Fruit fly (Drosophila melanogaster) whole organism, embryonic: ENCODE results near the gene CG32668.
A peak's percentile ranks its signal among the peaks of the same experiment; 100 is the strongest.

Experiments
- Adf1 ChIP-seq: fragments of 200-800 bp; sonication (Bioruptor generic); IDR thresholded peaks from 2 replicates; pipeline ENCODE4 v1.3.6; 2022; ENCODE audit warnings: missing biosample characterization, missing genetic modification characterization
- Bgb ChIP-seq: fragments of 200-800 bp; sonication (Bioruptor generic); IDR thresholded peaks from 2 replicates; pipeline ENCODE4 v1.3.6; 2022; ENCODE audit warnings: missing biosample characterization, missing genetic modification characterization; ENCODE audit not compliant: partially characterized antibody
- CG10274 ChIP-seq: fragments of 200-800 bp; sonication (Bioruptor generic); optimal IDR thresholded peaks from 3 replicates; lab custom pipeline; 2017; ENCODE audit warnings: missing biosample characterization, mild to moderate bottlenecking, missing genetic modification characterization
- CG10321 ChIP-seq: fragments of 200-800 bp; sonication (Bioruptor generic); IDR thresholded peaks from 2 replicates; pipeline ENCODE4 v1.3.6; 2022; ENCODE audit warnings: missing biosample characterization, missing genetic modification characterization
- CG11504 ChIP-seq: fragments of 200-800 bp; sonication (Bioruptor generic); optimal IDR thresholded peaks from 3 replicates; lab custom pipeline; 2019; ENCODE audit warnings: missing biosample characterization, mild to moderate bottlenecking, missing genetic modification characterization, moderate library complexity
- CG12391 ChIP-seq: fragments of 200-800 bp; sonication (Bioruptor generic); optimal IDR thresholded peaks from 3 replicates; lab custom pipeline; 2018; ENCODE audit warnings: missing biosample characterization, mild to moderate bottlenecking, missing genetic modification characterization, moderate library complexity
- CG14050 ChIP-seq: fragments of 200-800 bp; sonication (Bioruptor generic); IDR thresholded peaks from 3 replicates; pipeline ENCODE4 v1.3.6; 2022; ENCODE audit warnings: missing biosample characterization, missing genetic modification characterization
- CG14667 ChIP-seq: fragments of 200-800 bp; sonication (Bioruptor generic); IDR thresholded peaks from 2 replicates; pipeline ENCODE4 v1.3.6; 2022; ENCODE audit warnings: missing biosample characterization, missing genetic modification characterization
- CG15011 ChIP-seq: fragments of 200-800 bp; sonication (Bioruptor generic); optimal IDR thresholded peaks from 3 replicates; lab custom pipeline; 2018; ENCODE audit warnings: missing biosample characterization, mild to moderate bottlenecking, missing genetic modification characterization
- CG15479 ChIP-seq: fragments of 200-800 bp; sonication (Bioruptor generic); optimal IDR thresholded peaks from 3 replicates; lab custom pipeline; 2019; ENCODE audit warnings: missing biosample characterization, mild to moderate bottlenecking, missing genetic modification characterization, moderate library complexity
- CG15601 ChIP-seq: fragments of 200-800 bp; sonication (Bioruptor generic); optimal IDR thresholded peaks from 3 replicates; lab custom pipeline; 2019; ENCODE audit warnings: missing biosample characterization, mild to moderate bottlenecking, missing genetic modification characterization, moderate library complexity
- CG18011 ChIP-seq: fragments of 200-800 bp; sonication (Bioruptor generic); optimal IDR thresholded peaks from 2 replicates; lab custom pipeline; 2017; ENCODE audit warnings: missing biosample characterization, missing genetic modification characterization, mild to moderate bottlenecking, moderate library complexity, missing genotype
- CG3281 ChIP-seq: fragments of 200-800 bp; sonication (Bioruptor generic); optimal IDR thresholded peaks from 3 replicates; lab custom pipeline; 2017; ENCODE audit warnings: missing biosample characterization, mild to moderate bottlenecking, missing genetic modification characterization
- CG34422 ChIP-seq: fragments of 200-800 bp; sonication (Bioruptor generic); IDR thresholded peaks from 3 replicates; pipeline ENCODE4 v1.3.6; 2022; ENCODE audit warnings: missing biosample characterization, missing genetic modification characterization
- CG6683 ChIP-seq: fragments of 200-800 bp; sonication (Bioruptor generic); optimal IDR thresholded peaks from 2 replicates; lab custom pipeline; 2017; ENCODE audit warnings: missing biosample characterization, mild to moderate bottlenecking, missing genetic modification characterization, missing genetic modification reagents
- CG6689 ChIP-seq: fragments of 200-800 bp; sonication (Bioruptor generic); IDR thresholded peaks from 2 replicates; pipeline ENCODE4 v1.3.6; 2022; ENCODE audit warnings: missing biosample characterization, missing genetic modification characterization
- CG8290 ChIP-seq, 3 experiments: fragments of 200-800 bp; sonication (Bioruptor generic); optimal IDR thresholded peaks; 2 replicates each; lab custom pipeline; 2016 to 2019; ENCODE audit warnings: missing biosample characterization in 3 of 3, missing genetic modification characterization in 3 of 3, mild to moderate bottlenecking in 2 of 3, moderate library complexity in 1 of 3
- CG8924 ChIP-seq: fragments of 200-800 bp; optimal IDR thresholded peaks from 3 replicates; lab custom pipeline; 2019; ENCODE audit warnings: missing biosample characterization, mild to moderate bottlenecking, missing genetic modification characterization, moderate library complexity
- Camta ChIP-seq: fragments of 200-800 bp; sonication (Bioruptor generic); optimal IDR thresholded peaks from 2 replicates; lab custom pipeline; 2016; ENCODE audit warnings: missing biosample characterization, missing genetic modification characterization
- Deaf1 ChIP-seq: fragments of 200-800 bp; optimal IDR thresholded peaks from 3 replicates; lab custom pipeline; 2019; ENCODE audit warnings: missing biosample characterization, mild to moderate bottlenecking, missing genetic modification characterization, moderate library complexity
- Dfd ChIP-seq, 2 experiments: fragments of >200 bp; optimal IDR thresholded peaks; 2 replicates each; lab custom pipeline; 2017; ENCODE audit warnings: missing biosample characterization in 2 of 2, missing genetic modification characterization in 2 of 2
- Dref ChIP-seq: fragments of 200-800 bp; sonication (Bioruptor generic); IDR thresholded peaks from 2 replicates; pipeline ENCODE4 v1.3.6; 2022; ENCODE audit warnings: missing biosample characterization, missing genetic modification characterization
- Elba2 ChIP-seq: fragments of 200-800 bp; sonication (Bioruptor generic); optimal IDR thresholded peaks from 3 replicates; lab custom pipeline; 2016; ENCODE audit warnings: missing biosample characterization, missing genetic modification characterization
- Fer2 ChIP-seq: fragments of 200-800 bp; sonication (Bioruptor generic); optimal IDR thresholded peaks from 2 replicates; lab custom pipeline; 2018; ENCODE audit warnings: missing biosample characterization, mild to moderate bottlenecking, missing genetic modification characterization, moderate library complexity
- Gug ChIP-seq: fragments of 200-800 bp; sonication (Bioruptor generic); IDR thresholded peaks from 4 replicates; pipeline ENCODE4 v1.3.6; 2022; ENCODE audit warnings: missing biosample characterization, missing genetic modification characterization
- MBD-R2 ChIP-seq: fragments of 200-800 bp; sonication (Bioruptor generic); IDR thresholded peaks from 2 replicates; pipeline ENCODE4 v1.3.6; 2022; ENCODE audit warnings: missing biosample characterization, missing genetic modification characterization
- MESR4 ChIP-seq: fragments of 200-800 bp; sonication (Bioruptor generic); optimal IDR thresholded peaks from 2 replicates; lab custom pipeline; 2018; ENCODE audit warnings: missing biosample characterization, mild to moderate bottlenecking, missing genetic modification characterization, moderate library complexity
- MTF-1 ChIP-seq: fragments of 200-800 bp; sonication (Bioruptor generic); optimal IDR thresholded peaks from 2 replicates; lab custom pipeline; 2018; ENCODE audit warnings: missing biosample characterization, mild to moderate bottlenecking, missing genetic modification characterization, borderline replicate concordance
- Med ChIP-seq: fragments of 200-800 bp; sonication (Bioruptor generic); peaks from one replicate; lab custom pipeline; 2016; ENCODE audit warnings: missing biosample characterization, missing genetic modification characterization, mild to moderate bottlenecking, inconsistent platforms, moderate library complexity
- Pdp1 ChIP-seq, 2 experiments: fragments of 200-800 bp; sonication (Bioruptor generic); optimal IDR thresholded peaks; 3 replicates each; lab custom pipeline; 2016; ENCODE audit warnings: missing biosample characterization in 2 of 2, missing genetic modification characterization in 2 of 2, mild to moderate bottlenecking in 1 of 2, moderate library complexity in 1 of 2
- Sry-δ ChIP-seq: fragments of 200-800 bp; sonication (Bioruptor generic); optimal IDR thresholded peaks from 2 replicates; lab custom pipeline; 2016; ENCODE audit warnings: missing biosample characterization, missing genetic modification characterization
- bbx ChIP-seq: fragments of 200-800 bp; sonication (Bioruptor generic); IDR thresholded peaks from 2 replicates; pipeline ENCODE4 v1.3.6; 2022; ENCODE audit warnings: missing biosample characterization, missing genetic modification characterization; ENCODE audit not compliant: partially characterized antibody
- cg ChIP-seq: fragments of 200-800 bp; sonication (Bioruptor generic); optimal IDR thresholded peaks from 3 replicates; lab custom pipeline; 2019; ENCODE audit warnings: missing biosample characterization, mild to moderate bottlenecking, missing genetic modification characterization, moderate library complexity
- crol ChIP-seq: fragments of 200-800 bp; sonication (Bioruptor generic); IDR thresholded peaks from 2 replicates; pipeline ENCODE4 v1.3.6; 2022; ENCODE audit warnings: missing biosample characterization, missing genetic modification characterization
- gfzf ChIP-seq: fragments of 200-800 bp; sonication (Bioruptor generic); optimal IDR thresholded peaks from 2 replicates; lab custom pipeline; 2016; ENCODE audit warnings: missing biosample characterization, mild to moderate bottlenecking, missing genetic modification characterization, moderate library complexity
- gro ChIP-seq: fragments of 200-800 bp; sonication (Bioruptor generic); optimal IDR thresholded peaks from 2 replicates; lab custom pipeline; 2016; ENCODE audit warnings: missing biosample characterization, missing genetic modification characterization
- ind ChIP-seq: fragments of 200-800 bp; sonication (Bioruptor generic); optimal IDR thresholded peaks from 3 replicates; lab custom pipeline; 2016; ENCODE audit warnings: missing biosample characterization, missing genetic modification characterization
- insv ChIP-seq, 2 experiments: fragments of 200-800 bp; sonication (Bioruptor generic); optimal IDR thresholded peaks; 3 replicates each; lab custom pipeline; 2016 to 2018; ENCODE audit warnings: missing biosample characterization in 2 of 2, missing genetic modification characterization in 2 of 2
- jumu ChIP-seq: fragments of 200-800 bp; sonication (Bioruptor generic); optimal IDR thresholded peaks from 3 replicates; lab custom pipeline; 2016; ENCODE audit warnings: missing biosample characterization, missing genetic modification characterization
- maf-S ChIP-seq: fragments of 200-800 bp; sonication (Bioruptor generic); optimal IDR thresholded peaks from 2 replicates; lab custom pipeline; 2016; ENCODE audit warnings: missing biosample characterization, missing genetic modification characterization
- nerfin-1 ChIP-seq: fragments of 200-800 bp; sonication (Bioruptor generic); optimal IDR thresholded peaks from 3 replicates; lab custom pipeline; 2019; ENCODE audit warnings: missing biosample characterization, mild to moderate bottlenecking, missing genetic modification characterization, moderate library complexity
- nom ChIP-seq: fragments of 200-800 bp; sonication (Bioruptor generic); optimal IDR thresholded peaks from 2 replicates; lab custom pipeline; 2017; ENCODE audit warnings: missing biosample characterization, missing genetic modification characterization, mild to moderate bottlenecking, moderate library complexity, missing genetic modification reagents
- onecut ChIP-seq: fragments of 200-800 bp; sonication (Bioruptor generic); IDR thresholded peaks from 2 replicates; pipeline ENCODE4 v1.3.6; 2022; ENCODE audit warnings: missing biosample characterization, missing genetic modification characterization
- phol ChIP-seq: fragments of 200-800 bp; sonication (Bioruptor generic); optimal IDR thresholded peaks from 3 replicates; lab custom pipeline; 2018; ENCODE audit warnings: missing biosample characterization, mild to moderate bottlenecking, missing genetic modification characterization, moderate library complexity
- rib ChIP-seq: fragments of 200-800 bp; sonication (Bioruptor generic); IDR thresholded peaks from 2 replicates; pipeline ENCODE4 v1.3.6; 2022; ENCODE audit warnings: missing biosample characterization, missing genetic modification characterization
- sisA ChIP-seq: fragments of 200-800 bp; sonication (Bioruptor generic); IDR thresholded peaks from 2 replicates; pipeline ENCODE4 v1.3.6; 2022; ENCODE audit warnings: missing biosample characterization, missing genetic modification characterization
- slou ChIP-seq: fragments of 200-800 bp; sonication (Bioruptor generic); optimal IDR thresholded peaks from 3 replicates; lab custom pipeline; 2016; ENCODE audit warnings: missing biosample characterization, missing genetic modification characterization
- wek ChIP-seq: fragments of 200-800 bp; sonication (Bioruptor generic); optimal IDR thresholded peaks from 3 replicates; lab custom pipeline; 2018; ENCODE audit warnings: missing biosample characterization, mild to moderate bottlenecking, missing genetic modification characterization, moderate library complexity
- zfh2 ChIP-seq: fragments of 200-800 bp; sonication (Bioruptor generic); optimal IDR thresholded peaks from 2 replicates; lab custom pipeline; 2016; ENCODE audit warnings: missing biosample characterization, missing genetic modification characterization

CG32668 gene

dm6 chrX:11124126-11124748, 35.3 kb downstream of the CG32668 start, which contains the start of gene CG11122:
CG11122 (minus strand) TSS chrX:11124726.
- TF ChIP-seq Deaf1 (tag; lab: Kevin White, UChicago) (peak; percentile 64), CG3281 (GFP tag; lab: Kevin White, UChicago) (no peak), sisA (no peak), gro (no peak), CG15601 (tag; lab: Kevin White, UChicago) (no peak), Elba2 (GFP tag; lab: Kevin White, UChicago) (peak; percentile 84), nom (GFP tag; lab: Kevin White, UChicago) (peak; percentile 50), CG11504 (no peak), MBD-R2 (GFP tag; lab: Robert Waterston, UW) (0 out of 2 replicates have a peak, but pooled peaks have one; percentile 26), slou (GFP tag; lab: Kevin White, UChicago) (no peak), Adf1 (GFP tag; lab: Robert Waterston, UW) (peak; percentile 10; the same call in 1 of the 2 replicates), Gug (GFP tag; lab: Robert Waterston, UW) (no peak), Camta (GFP tag; lab: Kevin White, UChicago) (no peak), cg (GFP tag; lab: Kevin White, UChicago) (peak; percentile 66), CG12391 (no peak), Dref (GFP tag; lab: Robert Waterston, UW) (peak; percentile 69), Bgb (GFP tag; lab: Robert Waterston, UW) (peak; percentile 74), CG10321 (peak; percentile 39; the same call in 1 of the 2 replicates), bbx (peak; percentile 25), CG34422 (GFP tag; lab: Robert Waterston, UW) (no peak), nerfin-1 (tag; lab: Kevin White, UChicago) (no peak), MESR4 (GFP tag; lab: Kevin White, UChicago) (peak; percentile 49), CG14667 (GFP tag; lab: Robert Waterston, UW) (no peak), crol (GFP tag; lab: Robert Waterston, UW) (peak; percentile 91), onecut (GFP tag; lab: Robert Waterston, UW) (peak; percentile 87), phol (tag; lab: Kevin White, UChicago) (peak; percentile 58), CG6689 (GFP tag; lab: Robert Waterston, UW) (no peak)
- TF ChIP-seq, all 482 proteins: peak for 14

dm6 chrX:11123561-11123960, 36.0 kb downstream of the CG32668 start:
- TF ChIP-seq insv (GFP tag; optimal IDR thresholded peaks at IDR 0.05; lab: Kevin White, UChicago) (peak in 1 of 2 experiments; percentile 76), MTF-1 (no peak), CG15479 (GFP tag; lab: Kevin White, UChicago) (peak; percentile 50), jumu (GFP tag; lab: Kevin White, UChicago) (no peak), Sry-δ (GFP tag; lab: Kevin White, UChicago) (no peak), Med (peak; percentile 42), Dfd (GFP tag; optimal IDR thresholded peaks at IDR 0.05; lab: Kevin White, UChicago) (peak in 1 of 2 experiments; percentile 9), CG15011 (GFP tag; lab: Kevin White, UChicago) (no peak), CG8924 (tag; lab: Kevin White, UChicago) (peak; percentile 28), Fer2 (tag; lab: Kevin White, UChicago) (no peak), CG6683 (GFP tag; lab: Kevin White, UChicago) (no peak), maf-S (GFP tag; lab: Kevin White, UChicago) (no peak), CG14050 (no peak), CG8290 (GFP tag; optimal IDR thresholded peaks at IDR 0.05; lab: Kevin White, UChicago) (no peak), CG8290 (tag; optimal IDR thresholded peaks at IDR 0.05; lab: Kevin White, UChicago) (no peak), ind (no peak), zfh2 (no peak), rib (no peak), CG18011 (GFP tag; lab: Kevin White, UChicago) (peak; percentile 45), Elba2 (GFP tag; lab: Kevin White, UChicago) (peak; percentile 90), gfzf (no peak), Pdp1 (GFP tag; optimal IDR thresholded peaks at IDR 0.05; lab: Kevin White, UChicago) (peak in 1 of 2 experiments; percentile 76), wek (GFP tag; lab: Kevin White, UChicago) (no peak), CG10274 (GFP tag; lab: Kevin White, UChicago) (no peak)
